Worm (Caenorhabditis elegans) whole organism, mixed stage, embryonic: ENCODE measurements around the gene mec-10.

Source experiments
- elt-1 ChIP-seq: sonication (generic microtip); optimal IDR thresholded peaks from 2 replicates; lab custom pipeline; 2017; ENCODE audit warnings: missing genetic modification characterization, mild to moderate bottlenecking, missing compliant biosample characterization, antibody characterized with exemption, moderate library complexity, borderline replicate concordance; ENCODE audit not compliant: insufficient read depth
- nhr-76 ChIP-seq: sonication (generic microtip); optimal IDR thresholded peaks from 2 replicates; lab custom pipeline; 2017; ENCODE audit warnings: missing biosample characterization, missing genetic modification characterization
- pha-4 ChIP-seq: fragments of 150-350 bp; optimal IDR thresholded peaks from 2 replicates; lab custom pipeline; 2018; ENCODE audit warnings: missing biosample characterization, missing genetic modification reagents, missing genetic modification characterization
- sptf-1 ChIP-seq: sonication (generic microtip); optimal IDR thresholded peaks from 2 replicates; lab custom pipeline; 2017; ENCODE audit warnings: mild to moderate bottlenecking, missing genetic modification characterization, moderate library complexity, missing compliant biosample characterization
- unc-39 ChIP-seq: fragments of 150-350 bp; optimal IDR thresholded peaks from 2 replicates; lab custom pipeline; 2014; ENCODE audit warnings: missing biosample characterization, missing genetic modification characterization

DNA sequence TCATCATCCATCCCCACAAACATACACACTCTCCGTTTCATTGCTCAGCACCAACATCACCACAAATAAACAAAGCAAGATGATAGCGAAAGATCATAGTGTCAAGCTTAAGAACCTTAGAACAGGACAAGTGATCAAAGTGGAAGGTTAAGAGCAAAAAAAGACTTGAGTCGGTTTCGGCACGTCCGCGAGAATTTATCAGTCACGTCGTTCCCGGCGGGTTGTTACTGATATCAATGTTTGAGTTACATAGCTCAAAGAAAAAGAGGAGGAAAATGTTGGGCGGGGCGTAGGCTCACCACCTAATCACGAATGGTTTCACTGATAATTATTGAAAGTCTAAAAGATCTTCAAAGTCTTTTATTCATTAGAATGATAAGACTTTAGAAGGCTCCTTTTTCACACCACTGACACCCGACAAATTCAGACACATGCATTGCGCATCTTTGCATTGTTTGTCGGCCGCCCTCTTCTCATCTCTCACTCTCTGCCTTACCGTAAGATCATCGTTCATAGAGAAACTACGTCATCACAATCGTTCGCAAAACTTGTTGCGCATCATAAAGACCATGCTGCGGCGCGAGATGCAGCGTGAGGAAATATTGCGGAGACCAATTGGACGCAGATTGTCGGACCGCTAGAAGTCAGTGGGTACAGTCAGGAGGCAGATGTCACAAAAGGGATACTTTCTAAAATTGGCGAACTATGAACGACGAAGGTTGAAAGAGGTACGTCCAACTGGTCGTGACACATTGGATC is 7.1 kb upstream of the mec-10 start:
- TF ChIP-seq nhr-76 (tag; lab: Kevin White, UChicago) (no peak), elt-1 (no peak), unc-39 (no peak), sptf-1 (no peak), pha-4 (tag; lab: Kevin White, UChicago) (no peak)
